Fruit fly (Drosophila melanogaster): ENCODE data around the gene CG44385.

CG44385 gene

dm6 chrX:11148272-11148835 lies 16.1 kb upstream of the CG44385 start, which contains the start of gene Ran:
Gene Ran (minus strand): TSS chrX:11148716.
- no peak for TF ChIP-seq Sox14 (GFP tag; optimal IDR thresholded peaks at IDR 0.05)
- TF ChIP-seq Blimp-1 (GFP tag; optimal IDR thresholded peaks at IDR 0.05): no peak
- TF ChIP-seq topi (GFP tag; optimal IDR thresholded peaks at IDR 0.05): no peak
- no peak for TF ChIP-seq CG8632 (GFP tag; optimal IDR thresholded peaks at IDR 0.05)
- no peak for TF ChIP-seq CG11902 (GFP tag; optimal IDR thresholded peaks at IDR 0.05)
- TF ChIP-seq CG32006 (GFP tag; optimal IDR thresholded peaks at IDR 0.05): no peak
- TF ChIP-seq Hr4 (GFP tag; optimal IDR thresholded peaks at IDR 0.05): no peak
- no peak for TF ChIP-seq Sox15 (GFP tag; optimal IDR thresholded peaks at IDR 0.05)
- no peak for TF ChIP-seq Gug (GFP tag; IDR thresholded peaks at IDR 0.05)
- TF ChIP-seq eg (GFP tag; IDR thresholded peaks at IDR 0.05): 0 out of 3 replicates have a peak, but pooled peaks have one; percentile 15
- no peak for TF ChIP-seq CG16779 (tag; optimal IDR thresholded peaks at IDR 0.05)
- TF ChIP-seq CG3032 (tag; optimal IDR thresholded peaks at IDR 0.05): no peak
- TF ChIP-seq dsx (GFP tag; optimal IDR thresholded peaks at IDR 0.05; ENCODE audit: poor library complexity, severe bottlenecking): no peak
- no peak for TF ChIP-seq Met (GFP tag; optimal IDR thresholded peaks at IDR 0.05)
- no peak for TF ChIP-seq CG11294 (GFP tag; IDR thresholded peaks at IDR 0.05)
- no peak for TF ChIP-seq ss (GFP tag; optimal IDR thresholded peaks at IDR 0.05)
- no peak for TF ChIP-seq CG8319 (GFP tag; optimal IDR thresholded peaks at IDR 0.05)
- peak; percentile 24 for TF ChIP-seq svp (GFP tag)
- no peak for TF ChIP-seq spab (GFP tag; optimal IDR thresholded peaks at IDR 0.05)
- no peak for TF ChIP-seq salr (GFP tag; optimal IDR thresholded peaks at IDR 0.05)
- TF ChIP-seq pdm3 (GFP tag; optimal IDR thresholded peaks at IDR 0.05): no peak
- TF ChIP-seq CG6854 (GFP tag; optimal IDR thresholded peaks at IDR 0.05): peak; percentile 44
- no peak for TF ChIP-seq CG3919 (GFP tag; optimal IDR thresholded peaks at IDR 0.05)
- TF ChIP-seq CG6808 (GFP tag; optimal IDR thresholded peaks at IDR 0.05): no peak
- no peak for TF ChIP-seq achi (GFP tag; optimal IDR thresholded peaks at IDR 0.05)
- no peak for TF ChIP-seq CG6276 (GFP tag; optimal IDR thresholded peaks at IDR 0.05)
- peak; percentile 34; the same call in 1 of the 3 replicates for TF ChIP-seq CG6163 (GFP tag; IDR thresholded peaks at IDR 0.05)
- no peak for TF ChIP-seq Eip93F (GFP tag; optimal IDR thresholded peaks at IDR 0.05)
- TF ChIP-seq Eip75B (GFP tag; optimal IDR thresholded peaks at IDR 0.05): no peak

- TF ChIP-seq Sox102F (GFP tag; optimal IDR thresholded peaks at IDR 0.05) (peak; percentile 1), Eip78C (GFP tag) (peak; percentile 30), Eip93F (GFP tag; optimal IDR thresholded peaks at IDR 0.05) (no peak), CG6163 (GFP tag; IDR thresholded peaks at IDR 0.05) (0 out of 3 replicates have a peak, but pooled peaks have one; percentile 5), CG15336 (GFP tag; IDR thresholded peaks at IDR 0.05) (0 out of 2 replicates have a peak, but pooled peaks have one; percentile 7), CG6808 (GFP tag; optimal IDR thresholded peaks at IDR 0.05) (peak; percentile 3), CG6276 (GFP tag; optimal IDR thresholded peaks at IDR 0.05) (peak; percentile 13), ss (GFP tag; optimal IDR thresholded peaks at IDR 0.05) (no peak), OdsH (GFP tag; optimal IDR thresholded peaks at IDR 0.05) (no peak), pdm3 (GFP tag; optimal IDR thresholded peaks at IDR 0.05) (no peak), dsx (GFP tag; optimal IDR thresholded peaks at IDR 0.05; ENCODE audit: poor library complexity, severe bottlenecking) (no peak), CG8119 (GFP tag; IDR thresholded peaks at IDR 0.05) (peak; percentile 28; the same call in 1 of the 3 replicates), CG3032 (tag; optimal IDR thresholded peaks at IDR 0.05) (no peak)
Measured at dm6 chrX:11147553-11148067, 15.4 kb upstream of the CG44385 start.

DNA sequence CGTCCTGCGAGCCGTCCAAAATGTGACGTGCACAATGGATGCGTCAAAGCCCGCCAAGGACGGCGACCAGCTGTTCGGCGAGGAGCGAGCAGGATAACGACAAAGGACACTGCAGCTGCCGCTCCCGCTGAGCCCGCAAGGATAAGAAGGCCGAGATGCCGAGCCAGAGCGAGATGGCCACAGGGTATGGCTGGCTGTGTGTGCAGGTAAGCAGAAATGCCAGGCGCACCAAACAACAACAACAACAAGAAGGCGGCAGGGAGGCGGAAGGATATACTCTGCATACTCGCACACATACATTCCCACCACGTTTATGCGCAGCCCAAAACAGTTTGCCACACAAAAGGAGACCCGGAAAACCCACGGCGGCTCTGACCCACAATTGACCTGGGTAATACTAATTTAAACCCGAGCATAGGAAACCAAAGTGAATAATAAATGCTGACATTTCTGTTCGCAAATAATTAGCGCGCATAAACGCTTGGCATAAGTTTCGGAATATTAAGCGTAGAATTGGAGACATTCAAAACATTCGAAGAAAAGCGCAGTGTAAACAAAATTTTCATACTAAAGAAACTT lies 14.5 kb upstream of the CG44385 start:
- TF ChIP-seq CG8119 (GFP tag; IDR thresholded peaks at IDR 0.05) (peak; percentile 33; the same call in 1 of the 3 replicates), fd85E (GFP tag; optimal IDR thresholded peaks at IDR 0.05) (no peak), vri (GFP tag; optimal IDR thresholded peaks at IDR 0.05) (no peak), Ets96B (tag; optimal IDR thresholded peaks at IDR 0.05) (peak; percentile 38), Sox14 (GFP tag; optimal IDR thresholded peaks at IDR 0.05) (peak; percentile 7), dac (GFP tag; optimal IDR thresholded peaks at IDR 0.05) (no peak), CG10669 (GFP tag; optimal IDR thresholded peaks at IDR 0.05) (peak; percentile 44), Hr39 (GFP tag; optimal IDR thresholded peaks at IDR 0.05) (peak; percentile 20), Eip75B (GFP tag; optimal IDR thresholded peaks at IDR 0.05) (peak; percentile 1), CG15336 (GFP tag; IDR thresholded peaks at IDR 0.05) (0 out of 2 replicates have a peak, but pooled peaks have one; percentile 14), CG6854 (GFP tag; optimal IDR thresholded peaks at IDR 0.05) (no peak), CG11294 (GFP tag; IDR thresholded peaks at IDR 0.05) (no peak), CG8319 (GFP tag; optimal IDR thresholded peaks at IDR 0.05) (no peak), net (GFP tag; optimal IDR thresholded peaks at IDR 0.05) (no peak), CG4318 (GFP tag; optimal IDR thresholded peaks at IDR 0.05) (no peak), CG10631 (GFP tag; optimal IDR thresholded peaks at IDR 0.05) (no peak), Sox15 (GFP tag; optimal IDR thresholded peaks at IDR 0.05) (no peak), cyc (GFP tag; optimal IDR thresholded peaks at IDR 0.05) (peak; percentile 1), CG34406 (GFP tag; optimal IDR thresholded peaks at IDR 0.05) (peak; percentile 6), esn (GFP tag; optimal IDR thresholded peaks at IDR 0.05) (peak; percentile 27)
